Worm (Caenorhabditis elegans) whole organism, young adult: ENCODE data around the gene C25A8.5.

Experiments used
- B0035.1 ChIP-seq: sonication (generic microtip); optimal IDR thresholded peaks from 2 replicates; lab custom pipeline; 2016; ENCODE audit warnings: missing genetic modification characterization, mild to moderate bottlenecking, missing compliant biosample characterization, missing genotype, missing genetic modification reagents
- C06A6.2 ChIP-seq: fragments of 200-800 bp; sonication (Bioruptor generic); conservative IDR thresholded peaks from 2 replicates; pipeline ENCODE4 v1.3.6; 2022; ENCODE audit warnings: missing genetic modification characterization, missing compliant biosample characterization
- F49E8.2 ChIP-seq: sonication (generic microtip); optimal IDR thresholded peaks from 3 replicates; lab custom pipeline; 2017; ENCODE audit warnings: missing genetic modification characterization, mild to moderate bottlenecking, missing compliant biosample characterization, antibody characterized with exemption, moderate library complexity; ENCODE audit not compliant: insufficient read depth
- F52B5.7 ChIP-seq: sonication (generic microtip); optimal IDR thresholded peaks from 2 replicates; lab custom pipeline; 2016; ENCODE audit warnings: mild to moderate bottlenecking, missing genetic modification characterization, missing compliant biosample characterization
- K11D2.4 ChIP-seq: fragments of 200-800 bp; sonication (Bioruptor generic); IDR thresholded peaks from 2 replicates; pipeline ENCODE4 v1.3.6; 2022; ENCODE audit warnings: missing genetic modification reagents, missing genetic modification characterization, missing compliant biosample characterization
- K12H6.12 ChIP-seq: fragments of 200-800 bp; sonication (Bioruptor generic); optimal IDR thresholded peaks from 2 replicates; lab custom pipeline; 2018; ENCODE audit warnings: mild to moderate bottlenecking, missing genetic modification characterization, missing compliant biosample characterization
- T07F8.4 ChIP-seq: sonication (generic microtip); optimal IDR thresholded peaks from 2 replicates; lab custom pipeline; 2016; ENCODE audit warnings: mild to moderate bottlenecking, missing genetic modification characterization, moderate library complexity, missing compliant biosample characterization
- Y53G8AR.9 ChIP-seq: fragments of 200-800 bp; sonication (Bioruptor generic); conservative IDR thresholded peaks from 2 replicates; pipeline ENCODE4 v1.3.6; 2022; ENCODE audit warnings: missing genetic modification reagents, missing genetic modification characterization, missing compliant biosample characterization
- ZK185.1 ChIP-seq: sonication (generic microtip); optimal IDR thresholded peaks from 2 replicates; lab custom pipeline; 2016; ENCODE audit warnings: mild to moderate bottlenecking, missing genetic modification characterization, missing compliant biosample characterization; ENCODE audit not compliant: poor library complexity, severe bottlenecking
- attf-3 ChIP-seq: fragments of 200-800 bp; sonication (Bioruptor generic); conservative IDR thresholded peaks from 2 replicates; pipeline ENCODE4 v1.3.6; 2022; ENCODE audit warnings: missing genetic modification reagents, missing genetic modification characterization, missing compliant biosample characterization
- attf-5 ChIP-seq: fragments of 200-800 bp; sonication (Bioruptor generic); optimal IDR thresholded peaks from 2 replicates; lab custom pipeline; 2018; ENCODE audit warnings: mild to moderate bottlenecking, missing genetic modification characterization, missing compliant biosample characterization
- bed-1 ChIP-seq: fragments of 200-800 bp; sonication (Bioruptor generic); IDR thresholded peaks from 2 replicates; pipeline ENCODE4 v1.3.6; 2022; ENCODE audit warnings: missing genetic modification reagents, missing genetic modification characterization, missing compliant biosample characterization
- bed-2 ChIP-seq: fragments of 200-800 bp; sonication (Bioruptor generic); IDR thresholded peaks from 2 replicates; pipeline ENCODE4 v1.3.6; 2022; ENCODE audit warnings: missing genetic modification reagents, missing genetic modification characterization, missing compliant biosample characterization
- cebp-1 ChIP-seq, 2 experiments: fragments of 200-800 bp in 1 of 2; sonication (Bioruptor generic) in 1 of 2; sonication (generic microtip) in 1 of 2; IDR thresholded peaks in 1 of 2; optimal IDR thresholded peaks in 1 of 2; 2 replicates each; pipeline versions ENCODE4 v1.3.6 to Lab custom; 2017 to 2022; ENCODE audit warnings: missing compliant biosample characterization in 2 of 2, missing genetic modification characterization in 2 of 2, mild to moderate bottlenecking in 1 of 2, missing genetic modification reagents in 1 of 2, moderate library complexity in 1 of 2
- ceh-100 ChIP-seq: fragments of 200-800 bp; sonication (Bioruptor generic); IDR thresholded peaks from 2 replicates; pipeline ENCODE4 v1.3.6; 2022; ENCODE audit warnings: missing genetic modification reagents, missing genetic modification characterization, missing compliant biosample characterization
- ceh-27 ChIP-seq: fragments of 200-800 bp; sonication (Bioruptor generic); optimal IDR thresholded peaks from 2 replicates; lab custom pipeline; 2018; ENCODE audit warnings: mild to moderate bottlenecking, missing genetic modification characterization, moderate library complexity, missing compliant biosample characterization
- ceh-79 ChIP-seq: sonication (generic microtip); optimal IDR thresholded peaks from 2 replicates; lab custom pipeline; 2017; ENCODE audit warnings: mild to moderate bottlenecking, missing genetic modification characterization, missing compliant biosample characterization
- dox-1 ChIP-seq: fragments of 200-800 bp; sonication (Bioruptor generic); IDR thresholded peaks from 2 replicates; pipeline ENCODE4 v1.3.6; 2022; ENCODE audit warnings: missing genetic modification reagents, missing genetic modification characterization, missing compliant biosample characterization
- efl-1 ChIP-seq: fragments of 150-350 bp; optimal IDR thresholded peaks from 2 replicates; lab custom pipeline; 2014; ENCODE audit warnings: missing biosample characterization, missing genetic modification reagents, missing genetic modification characterization
- ets-4 ChIP-seq: fragments of 200-800 bp; sonication (Bioruptor generic); optimal IDR thresholded peaks from 2 replicates; lab custom pipeline; 2018; ENCODE audit warnings: mild to moderate bottlenecking, missing genetic modification characterization, missing compliant biosample characterization
- him-1 ChIP-seq: sonication (generic microtip); optimal IDR thresholded peaks from 2 replicates; lab custom pipeline; 2016; ENCODE audit warnings: missing genotype, missing genetic modification reagents, missing genetic modification characterization, missing compliant biosample characterization
- hlh-12 ChIP-seq: sonication (generic microtip); optimal IDR thresholded peaks from 2 replicates; lab custom pipeline; 2016; ENCODE audit warnings: missing genetic modification characterization, missing compliant biosample characterization
- hmg-1.2 ChIP-seq: fragments of 200-800 bp; sonication (Bioruptor generic); IDR thresholded peaks from 2 replicates; pipeline ENCODE4 v1.3.6; 2022; ENCODE audit warnings: missing genetic modification reagents, missing genetic modification characterization, missing compliant biosample characterization
- hmg-20 ChIP-seq: fragments of 200-800 bp; sonication (Bioruptor generic); IDR thresholded peaks from 2 replicates; pipeline ENCODE4 v1.3.6; 2022; ENCODE audit warnings: missing genetic modification reagents, missing genetic modification characterization, missing compliant biosample characterization
- hrde-1 ChIP-seq: sonication (generic microtip); optimal IDR thresholded peaks from 2 replicates; lab custom pipeline; 2016; ENCODE audit warnings: missing genetic modification characterization, mild to moderate bottlenecking, missing compliant biosample characterization, moderate library complexity, missing genotype, missing genetic modification reagents, borderline replicate concordance
- hsf-1 ChIP-seq: fragments of 200-800 bp; sonication (Bioruptor generic); IDR thresholded peaks from 2 replicates; pipeline ENCODE4 v1.3.6; 2022; ENCODE audit warnings: missing genetic modification reagents, missing genetic modification characterization, missing compliant biosample characterization
- lin-40 ChIP-seq: sonication (generic microtip); optimal IDR thresholded peaks from 2 replicates; lab custom pipeline; 2016; ENCODE audit warnings: missing genetic modification characterization, mild to moderate bottlenecking, missing compliant biosample characterization, missing genotype, missing genetic modification reagents
- lir-1 ChIP-seq: fragments of 200-800 bp; sonication (Bioruptor generic); conservative IDR thresholded peaks from 2 replicates; pipeline ENCODE4 v1.3.6; 2022; ENCODE audit warnings: missing genetic modification reagents, missing genetic modification characterization, missing compliant biosample characterization
- lsl-1 ChIP-seq: fragments of 200-800 bp; sonication (Bioruptor generic); optimal IDR thresholded peaks from 2 replicates; lab custom pipeline; 2018; ENCODE audit warnings: mild to moderate bottlenecking, missing genetic modification characterization, moderate library complexity, missing compliant biosample characterization
- madf-10 ChIP-seq: sonication (generic microtip); optimal IDR thresholded peaks from 2 replicates; lab custom pipeline; 2016; ENCODE audit warnings: mild to moderate bottlenecking, missing genetic modification characterization, missing compliant biosample characterization
- madf-8 ChIP-seq: fragments of 200-800 bp; sonication (Bioruptor generic); conservative IDR thresholded peaks from 2 replicates; pipeline ENCODE4 v1.3.6; 2022; ENCODE audit warnings: missing genetic modification reagents, missing genetic modification characterization, missing compliant biosample characterization
- mxl-1 ChIP-seq: sonication (generic microtip); optimal IDR thresholded peaks from 2 replicates; lab custom pipeline; 2016; ENCODE audit warnings: missing genetic modification characterization, missing compliant biosample characterization
- nfya-2 ChIP-seq: fragments of 200-800 bp; sonication (Bioruptor generic); IDR thresholded peaks from 2 replicates; pipeline ENCODE4 v1.3.6; 2022; ENCODE audit warnings: missing genetic modification reagents, missing genetic modification characterization, missing compliant biosample characterization
- nfyb-1 ChIP-seq: fragments of 200-800 bp; sonication (Bioruptor generic); IDR thresholded peaks from 2 replicates; pipeline ENCODE4 v1.3.6; 2022; ENCODE audit warnings: missing genetic modification reagents, missing genetic modification characterization, missing compliant biosample characterization
- nhr-179 ChIP-seq: sonication (generic microtip); optimal IDR thresholded peaks from 2 replicates; lab custom pipeline; 2016; ENCODE audit warnings: mild to moderate bottlenecking, missing genetic modification characterization, missing compliant biosample characterization
- nhr-27 ChIP-seq: fragments of 200-800 bp; sonication (Bioruptor generic); optimal IDR thresholded peaks from 2 replicates; lab custom pipeline; 2018; ENCODE audit warnings: mild to moderate bottlenecking, missing genetic modification characterization, moderate library complexity, missing compliant biosample characterization
- nhr-90 ChIP-seq: sonication (generic microtip); optimal IDR thresholded peaks from 2 replicates; lab custom pipeline; 2016; ENCODE audit warnings: missing genotype, mild to moderate bottlenecking, missing genetic modification characterization, missing compliant biosample characterization
- rcor-1 ChIP-seq: fragments of 200-800 bp; sonication (Bioruptor generic); IDR thresholded peaks from 2 replicates; pipeline ENCODE4 v1.3.6; 2022; ENCODE audit warnings: missing genetic modification reagents, missing genetic modification characterization, missing compliant biosample characterization
- snpc-4 ChIP-seq, 5 experiments: fragments of 150-350 bp in 1 of 5; sonication (generic microtip) in 4 of 5; optimal IDR thresholded peaks; 2 replicates each; lab custom pipeline; 2014 to 2018; ENCODE audit warnings: missing genetic modification characterization in 5 of 5, missing biosample characterization in 3 of 5, antibody characterized with exemption in 2 of 5, mild to moderate bottlenecking in 2 of 5, missing compliant biosample characterization in 2 of 5, missing genotype in 2 of 5, moderate library complexity in 2 of 5, missing genetic modification reagents in 1 of 5
- somi-1 ChIP-seq: fragments of 200-800 bp; sonication (Bioruptor generic); optimal IDR thresholded peaks from 2 replicates; lab custom pipeline; 2018; ENCODE audit warnings: mild to moderate bottlenecking, missing genetic modification characterization, missing compliant biosample characterization
- sptf-2 ChIP-seq: fragments of 200-800 bp; sonication (Bioruptor generic); optimal IDR thresholded peaks from 2 replicates; lab custom pipeline; 2018; ENCODE audit warnings: mild to moderate bottlenecking, missing genetic modification characterization, missing compliant biosample characterization
- zim-3 ChIP-seq: sonication (generic microtip); optimal IDR thresholded peaks from 2 replicates; lab custom pipeline; 2017; ENCODE audit warnings: mild to moderate bottlenecking, missing genetic modification characterization, moderate library complexity, missing compliant biosample characterization
- ztf-18 ChIP-seq: sonication (generic microtip); optimal IDR thresholded peaks from 2 replicates; lab custom pipeline; 2016; ENCODE audit warnings: missing genotype, mild to moderate bottlenecking, missing genetic modification characterization, missing compliant biosample characterization
- ztf-25 ChIP-seq: fragments of 200-800 bp; sonication (Bioruptor generic); IDR thresholded peaks from 2 replicates; pipeline ENCODE4 v1.3.6; 2022; ENCODE audit warnings: missing genetic modification reagents, missing genetic modification characterization, missing compliant biosample characterization

C25A8.5 gene

DNA sequence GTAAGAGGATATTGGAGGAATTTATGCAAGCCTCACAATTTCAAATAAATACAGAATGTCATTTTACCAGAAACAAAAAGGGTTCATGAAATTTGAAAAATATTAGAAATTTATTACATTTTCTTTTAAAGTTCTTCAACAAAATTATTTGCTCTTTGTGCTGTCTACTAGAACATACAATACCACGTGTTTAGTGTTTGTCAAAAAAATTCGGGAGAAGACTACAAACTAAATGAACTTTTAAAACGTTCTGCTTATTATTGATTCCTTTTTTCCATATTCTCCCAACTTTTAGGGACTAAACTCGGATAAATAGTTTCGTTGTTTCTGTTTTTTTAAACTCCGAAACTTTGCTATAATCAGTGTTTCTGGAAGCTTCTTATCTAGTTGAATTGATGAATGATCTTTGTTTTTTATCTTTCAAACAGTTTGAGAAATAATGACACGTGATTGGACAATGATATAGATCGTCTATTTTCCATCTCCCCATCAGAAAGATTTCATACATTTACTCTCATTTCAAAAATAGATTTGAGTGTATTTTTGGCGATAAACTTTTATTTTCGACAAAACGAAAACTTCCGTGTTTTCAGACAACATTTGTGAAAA is 49.4 kb downstream of the C25A8.5 start (continued):
- TF ChIP-seq rcor-1 (no peak), ets-4 (GFP tag; lab: Kevin White, UChicago) (no peak), mxl-1 (tag; lab: Kevin White, UChicago) (no peak), B0035.1 (tag; lab: Kevin White, UChicago) (no peak), attf-3 (GFP tag; lab: Robert Waterston, UW) (no peak), ztf-18 (tag; lab: Kevin White, UChicago) (no peak), ZK185.1 (tag; lab: Kevin White, UChicago) (peak; percentile 17), him-1 (no peak), hsf-1 (GFP tag; lab: Robert Waterston, UW) (peak; percentile 65), ceh-27 (GFP tag; lab: Kevin White, UChicago) (no peak), somi-1 (no peak), K11D2.4 (GFP tag; lab: Robert Waterston, UW) (no peak), lin-40 (tag; lab: Kevin White, UChicago) (peak; percentile 12), dox-1 (GFP tag; lab: Robert Waterston, UW) (no peak), ztf-25 (GFP tag; lab: Robert Waterston, UW) (no peak), F49E8.2 (tag; lab: Kevin White, UChicago) (no peak), hlh-12 (no peak), zim-3 (tag; lab: Kevin White, UChicago) (no peak)
- TF ChIP-seq, all 124 proteins: peak for 6

- TF ChIP-seq cebp-1 (GFP tag; IDR thresholded peaks at IDR 0.05; lab: Robert Waterston, UW) (no peak), cebp-1 (tag; optimal IDR thresholded peaks at IDR 0.05; lab: Kevin White, UChicago) (peak; percentile 63), ceh-79 (tag; lab: Kevin White, UChicago) (no peak), nfya-2 (GFP tag; lab: Robert Waterston, UW) (no peak), C06A6.2 (GFP tag; lab: Robert Waterston, UW) (peak; percentile 62), madf-8 (GFP tag; lab: Robert Waterston, UW) (no peak), bed-2 (GFP tag; lab: Robert Waterston, UW) (no peak), lin-40 (tag; lab: Kevin White, UChicago) (peak; percentile 59), bed-1 (no peak), lsl-1 (GFP tag; lab: Kevin White, UChicago) (no peak), Y53G8AR.9 (no peak), snpc-4 (GFP tag; optimal IDR thresholded peaks at IDR 0.05; lab: Kevin White, UChicago) (no peak), snpc-4 (tag; optimal IDR thresholded peaks at IDR 0.05; lab: Kevin White, UChicago) (no peak), attf-5 (GFP tag; lab: Kevin White, UChicago) (peak; percentile 56), hmg-20 (GFP tag; lab: Robert Waterston, UW) (no peak), somi-1 (peak; percentile 63), ceh-100 (GFP tag; lab: Robert Waterston, UW) (no peak), ztf-18 (tag; lab: Kevin White, UChicago) (peak; percentile 9), F52B5.7 (tag; lab: Kevin White, UChicago) (no peak), K12H6.12 (tag; lab: Kevin White, UChicago) (peak; percentile 18), efl-1 (GFP tag; lab: Kevin White, UChicago) (no peak), hlh-12 (no peak), nhr-179 (tag; lab: Kevin White, UChicago) (no peak), nhr-90 (tag; lab: Kevin White, UChicago) (peak; percentile 39), nfyb-1 (GFP tag; lab: Robert Waterston, UW) (no peak), him-1 (no peak), hrde-1 (tag; lab: Kevin White, UChicago) (no peak), lir-1 (no peak), hmg-1.2 (GFP tag; lab: Robert Waterston, UW) (peak; percentile 70), nhr-27 (tag; lab: Kevin White, UChicago) (no peak), madf-10 (no peak), hsf-1 (GFP tag; lab: Robert Waterston, UW) (no peak), sptf-2 (GFP tag; lab: Kevin White, UChicago) (no peak), T07F8.4 (tag; lab: Kevin White, UChicago) (no peak), ets-4 (GFP tag; lab: Kevin White, UChicago) (no peak)
Observed at ce11 chrIV:7049672-7050206, 50.4 kb downstream of the C25A8.5 start, which contains the start of gene nhr-105. Gene nhr-105 (plus strand): TSS chrIV:7050156.
